Worm (Caenorhabditis elegans) whole organism, L3 larva: Measurements from ENCODE around the gene T06D8.10.

ENCODE experiments used
- ama-1 ChIP-seq: fragments of 150-350 bp; optimal IDR thresholded peaks from 2 replicates; lab custom pipeline; 2018
- ceh-28 ChIP-seq: fragments of 150-350 bp; optimal IDR thresholded peaks from 2 replicates; lab custom pipeline; 2014; ENCODE audit warnings: missing biosample characterization, missing genetic modification reagents, missing genetic modification characterization
- elt-3 ChIP-seq, 3 experiments: fragments of 150-350 bp in 1 of 3; sonication (generic microtip) in 2 of 3; optimal IDR thresholded peaks; 2 replicates in 2 of 3; 4 replicates in 1 of 3; lab custom pipeline; 2014 to 2017; ENCODE audit warnings: missing biosample characterization in 3 of 3, missing genetic modification characterization in 3 of 3
- fkh-10 ChIP-seq: sonication (generic microtip); optimal IDR thresholded peaks from 2 replicates; lab custom pipeline; 2017; ENCODE audit warnings: missing biosample characterization, missing genetic modification reagents, missing genetic modification characterization
- fkh-2 ChIP-seq: fragments of 150-350 bp; optimal IDR thresholded peaks from 2 replicates; lab custom pipeline; 2014; ENCODE audit warnings: missing biosample characterization, missing genetic modification reagents, missing genetic modification characterization
- jun-1 ChIP-seq: fragments of 150-350 bp; optimal IDR thresholded peaks from 2 replicates; lab custom pipeline; 2014; ENCODE audit warnings: missing biosample characterization, missing genetic modification reagents, missing genetic modification characterization
- lin-15B ChIP-seq: fragments of 150-350 bp; optimal IDR thresholded peaks from 2 replicates; lab custom pipeline; 2014; ENCODE audit warnings: missing biosample characterization, missing genetic modification characterization
- nhr-12 ChIP-seq: fragments of 150-350 bp; optimal IDR thresholded peaks from 2 replicates; lab custom pipeline; 2014; ENCODE audit warnings: missing biosample characterization, missing genetic modification characterization
- nhr-25 ChIP-seq: sonication (generic microtip); optimal IDR thresholded peaks from 2 replicates; lab custom pipeline; 2017; ENCODE audit warnings: missing biosample characterization, missing genetic modification characterization
- nhr-77 ChIP-seq: fragments of 150-350 bp; optimal IDR thresholded peaks from 2 replicates; lab custom pipeline; 2014; ENCODE audit warnings: missing biosample characterization, missing genetic modification characterization
- pha-4 ChIP-seq: fragments of 150-350 bp; optimal IDR thresholded peaks from 2 replicates; lab custom pipeline; 2014; ENCODE audit warnings: missing biosample characterization, missing genetic modification reagents, missing genetic modification characterization

ce11 chrII:11283013-11283412 is 35.7 kb upstream of the T06D8.10 start:
- no peak for TF ChIP-seq jun-1
- no peak for TF ChIP-seq ceh-28 (tag; lab: Kevin White, UChicago)
- TF ChIP-seq lin-15B (tag; lab: Kevin White, UChicago): no peak
- no peak for TF ChIP-seq ama-1 (lab: Kevin White, UChicago)
- TF ChIP-seq nhr-77 (tag; lab: Kevin White, UChicago): no peak
- no peak for TF ChIP-seq fkh-10
- TF ChIP-seq nhr-25 (tag; lab: Kevin White, UChicago): no peak
- TF ChIP-seq pha-4 (tag; lab: Kevin White, UChicago): no peak
- TF ChIP-seq elt-3 (tag; optimal IDR thresholded peaks at IDR 0.05; lab: Kevin White, UChicago): no peak
- no peak for TF ChIP-seq nhr-12 (tag; lab: Kevin White, UChicago)
- TF ChIP-seq fkh-2 (tag; lab: Kevin White, UChicago): no peak
